Worm (Caenorhabditis elegans) whole organism, L4 larva: ENCODE data around the gene gst-27.

Experiments used
- F44E2.7 ChIP-seq: fragments of 200-800 bp; sonication (Bioruptor generic); IDR thresholded peaks from 2 replicates; pipeline ENCODE4 v2.1.2; 2022; ENCODE audit warnings: missing genetic modification characterization, missing compliant biosample characterization
- R02D3.7 ChIP-seq: fragments of 150-350 bp; sonication (generic microtip); optimal IDR thresholded peaks from 3 replicates; lab custom pipeline; 2014; ENCODE audit warnings: missing biosample characterization, missing genetic modification characterization
- Y75B8A.6 ChIP-seq: fragments of 200-800 bp; sonication (Bioruptor generic); IDR thresholded peaks from 2 replicates; pipeline ENCODE4 v1.3.6; 2022; ENCODE audit warnings: missing genetic modification reagents, missing genetic modification characterization, missing compliant biosample characterization
- egl-27 ChIP-seq: sonication (generic microtip); optimal IDR thresholded peaks from 3 replicates; lab custom pipeline; 2017; ENCODE audit warnings: missing biosample characterization, missing genetic modification reagents, missing genetic modification characterization
- nhr-77 ChIP-seq: fragments of 150-350 bp; optimal IDR thresholded peaks from 2 replicates; lab custom pipeline; 2014; ENCODE audit warnings: missing biosample characterization, missing genetic modification characterization

DNA sequence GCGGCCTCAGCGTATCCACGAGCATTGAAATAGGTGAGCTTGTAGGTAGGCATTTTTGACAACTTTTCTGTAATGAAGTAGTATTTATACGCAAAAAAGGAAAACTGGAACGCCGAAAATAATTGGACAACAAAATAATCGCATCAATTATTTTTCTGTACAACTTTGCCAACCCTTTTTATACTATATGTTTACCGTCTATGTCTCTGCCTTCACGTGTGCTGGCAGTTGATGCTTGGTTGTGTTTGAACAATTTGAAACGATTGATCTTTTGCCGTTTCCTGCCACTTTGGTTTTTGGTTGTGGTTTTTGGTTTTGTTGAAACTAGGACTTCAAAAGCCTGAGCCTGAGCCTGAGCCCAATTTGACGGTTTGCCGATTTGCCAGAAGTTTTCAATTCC, 1.8 kb upstream of the gst-27 start, which contains the start of gene gst-28:
- TF ChIP-seq nhr-77 (tag; lab: Kevin White, UChicago) (peak; percentile 52), Y75B8A.6 (GFP tag; lab: Robert Waterston, UW) (no peak), R02D3.7 (no peak), F44E2.7 (GFP tag; lab: Robert Waterston, UW) (no peak), egl-27 (no peak)
